Worm (Caenorhabditis elegans) whole organism, L1 larva: ENCODE data around the gene C01G10.17.

Experiments used
- alr-1 ChIP-seq: fragments of 200-800 bp; sonication (Bioruptor generic); optimal IDR thresholded peaks from 2 replicates; lab custom pipeline; 2018; ENCODE audit warnings: borderline replicate concordance, mild to moderate bottlenecking, missing genetic modification characterization, missing compliant biosample characterization
- aly-2 ChIP-seq: fragments of 150-350 bp; optimal IDR thresholded peaks from 2 replicates; lab custom pipeline; 2014; ENCODE audit warnings: missing biosample characterization, missing genetic modification characterization
- pqm-1 ChIP-seq: sonication (generic microtip); optimal IDR thresholded peaks from 3 replicates; lab custom pipeline; 2017; ENCODE audit warnings: missing biosample characterization, missing genetic modification characterization
- skn-1 ChIP-seq: fragments of 150-350 bp; optimal IDR thresholded peaks from 2 replicates; lab custom pipeline; 2014; ENCODE audit warnings: missing biosample characterization, missing genetic modification characterization
- unc-98 ChIP-seq: fragments of 200-800 bp; sonication (Bioruptor generic); IDR thresholded peaks from 2 replicates; pipeline ENCODE4 v1.3.6; 2022; ENCODE audit warnings: missing genetic modification characterization, missing compliant biosample characterization
- zag-1 ChIP-seq: fragments of 150-350 bp; optimal IDR thresholded peaks from 2 replicates; lab custom pipeline; 2014; ENCODE audit warnings: missing biosample characterization, missing genetic modification characterization
- ztf-4 ChIP-seq: fragments of 150-350 bp; optimal IDR thresholded peaks from 2 replicates; lab custom pipeline; 2014; ENCODE audit warnings: missing biosample characterization, missing genetic modification characterization

ce11 chrV:15051720-15052119 lies 38.8 kb upstream of the C01G10.17 start:
- no peak for TF ChIP-seq zag-1 (tag; lab: Kevin White, UChicago)
- no peak for TF ChIP-seq pqm-1 (tag; lab: Kevin White, UChicago)
- TF ChIP-seq aly-2 (tag; lab: Kevin White, UChicago), result no peak
- TF ChIP-seq unc-98 (GFP tag; lab: Robert Waterston, UW), result no peak
- no peak for TF ChIP-seq alr-1 (tag; lab: Kevin White, UChicago)
- TF ChIP-seq skn-1 (tag; lab: Kevin White, UChicago), result no peak
- TF ChIP-seq ztf-4 (tag; lab: Kevin White, UChicago), result no peak
